Worm (Caenorhabditis elegans) whole organism, early embryonic: ENCODE results near the gene sri-60.
"Not testable (repeated sequence)": the region's sequence is repeated elsewhere in the genome, so short reads cannot be mapped to it uniquely, and the experiment has no call there.

Source experiments
- ama-1 ChIP-seq: fragments of 150-350 bp; optimal IDR thresholded peaks from 2 replicates; lab custom pipeline; 2014
- ets-7 ChIP-seq: sonication (generic microtip); optimal IDR thresholded peaks from 2 replicates; lab custom pipeline; 2016; ENCODE audit warnings: missing genotype, missing genetic modification characterization, missing compliant biosample characterization

ce11 chrII:2673534-2673933 is 29.1 kb downstream of the sri-60 start, which contains the start of the genes F22E5.20 and F22E5.1:
- TF ChIP-seq ama-1 (lab: Kevin White, UChicago); ets-7 (tag; lab: Kevin White, UChicago): not testable (repeated sequence)
